Worm (Caenorhabditis elegans): ENCODE data around the gene btb-22.

ce11 chrII:3267365-3267764, 32.2 kb upstream of the btb-22 start, which contains the start of gene F02E11.7:
- no peak for TF ChIP-seq dao-5 (tag; optimal IDR thresholded peaks at IDR 0.05)
- TF ChIP-seq him-1 (tag; optimal IDR thresholded peaks at IDR 0.05), result no peak

Data from whole organism, L4/young adult.